Worm (Caenorhabditis elegans) whole organism, young adult: ENCODE results near the gene ZK637.14.

ENCODE experiments used
- F57C9.4 ChIP-seq: sonication (generic microtip); optimal IDR thresholded peaks from 2 replicates; lab custom pipeline; 2017; ENCODE audit warnings: mild to moderate bottlenecking, missing genetic modification characterization, missing compliant biosample characterization
- dpff-1 ChIP-seq: sonication (generic microtip); optimal IDR thresholded peaks from 2 replicates; lab custom pipeline; 2017; ENCODE audit warnings: mild to moderate bottlenecking, missing genetic modification characterization, missing compliant biosample characterization
- gei-17 ChIP-seq: fragments of 200-800 bp; sonication (Bioruptor generic); optimal IDR thresholded peaks from 2 replicates; lab custom pipeline; 2018; ENCODE audit warnings: mild to moderate bottlenecking, missing genetic modification characterization, missing compliant biosample characterization
- madf-3 ChIP-seq: fragments of 200-800 bp; sonication (Bioruptor generic); IDR thresholded peaks from 2 replicates; pipeline ENCODE4 v1.3.6; 2022; ENCODE audit warnings: missing genetic modification reagents, missing genetic modification characterization, missing compliant biosample characterization

- TF ChIP-seq madf-3 (no peak), dpff-1 (tag; lab: Kevin White, UChicago) (no peak), F57C9.4 (tag; lab: Kevin White, UChicago) (no peak), gei-17 (GFP tag; lab: Kevin White, UChicago) (no peak)
Observed at ce11 chrIII:8869663-8870062, 19.3 kb downstream of the ZK637.14 start.
